Fruit fly (Drosophila melanogaster): ENCODE data around the gene sloth2.

The sloth2 gene

dm6 chrX:7013320-7014214 lies 2.4 kb downstream of the sloth2 start, which contains the start of the genes CG3032 and CG4593 (continued):
- TF ChIP-seq CG8319 (GFP tag; optimal IDR thresholded peaks at IDR 0.05): peak; percentile 72
- TF ChIP-seq CG6792 (GFP tag; optimal IDR thresholded peaks at IDR 0.05): peak; percentile 88
- peak; percentile 76 for TF ChIP-seq CG8632 (GFP tag; optimal IDR thresholded peaks at IDR 0.05)
- peak; percentile 90 for TF ChIP-seq CG31627 (GFP tag; optimal IDR thresholded peaks at IDR 0.05)
- TF ChIP-seq salr (GFP tag; optimal IDR thresholded peaks at IDR 0.05): peak; percentile 76 to 79
- peak; percentile 53 for TF ChIP-seq vri (GFP tag; optimal IDR thresholded peaks at IDR 0.05)
- TF ChIP-seq Eip93F (GFP tag; optimal IDR thresholded peaks at IDR 0.05): no peak
- TF ChIP-seq CG10669 (GFP tag; optimal IDR thresholded peaks at IDR 0.05): peak; percentile 86
- no peak for TF ChIP-seq CG6854 (GFP tag; optimal IDR thresholded peaks at IDR 0.05)
- peak; percentile 90 for TF ChIP-seq CG6276 (GFP tag; optimal IDR thresholded peaks at IDR 0.05)
- TF ChIP-seq Ets21C (GFP tag; optimal IDR thresholded peaks at IDR 0.05): peak; percentile 84
- TF ChIP-seq Blimp-1 (GFP tag; optimal IDR thresholded peaks at IDR 0.05): peak; percentile 43
- TF ChIP-seq dsx (GFP tag; optimal IDR thresholded peaks at IDR 0.05; ENCODE audit: poor library complexity, severe bottlenecking): peak; percentile 79
- TF ChIP-seq CG3032 (tag; optimal IDR thresholded peaks at IDR 0.05): peak; percentile 96
- peak; percentile 97 for TF ChIP-seq Eip78C (GFP tag)
- peak; percentile 95 for TF ChIP-seq pdm3 (GFP tag; optimal IDR thresholded peaks at IDR 0.05)
- peak; percentile 71 for TF ChIP-seq CG16779 (tag; optimal IDR thresholded peaks at IDR 0.05)
- TF ChIP-seq Hr39 (GFP tag; optimal IDR thresholded peaks at IDR 0.05): peak; percentile 93
- peak; percentile 88 for TF ChIP-seq Met (GFP tag; optimal IDR thresholded peaks at IDR 0.05)

- TF ChIP-seq CG6792 (GFP tag; optimal IDR thresholded peaks at IDR 0.05) (peak; percentile 32), CG8319 (GFP tag; optimal IDR thresholded peaks at IDR 0.05) (no peak), OdsH (GFP tag; optimal IDR thresholded peaks at IDR 0.05) (peak; percentile 48), spab (GFP tag; optimal IDR thresholded peaks at IDR 0.05) (no peak), lz (GFP tag; optimal IDR thresholded peaks at IDR 0.05) (peak; percentile 57), Met (GFP tag; optimal IDR thresholded peaks at IDR 0.05) (peak; percentile 59), fkh (GFP tag; optimal IDR thresholded peaks at IDR 0.05) (peak; percentile 39), Gug (GFP tag; IDR thresholded peaks at IDR 0.05) (no peak), ss (GFP tag; optimal IDR thresholded peaks at IDR 0.05) (peak; percentile 34 to 49), achi (GFP tag; optimal IDR thresholded peaks at IDR 0.05) (peak; percentile 16), CG32006 (GFP tag; optimal IDR thresholded peaks at IDR 0.05) (peak; percentile 32), Ets21C (GFP tag; optimal IDR thresholded peaks at IDR 0.05) (peak; percentile 12), fd85E (GFP tag; optimal IDR thresholded peaks at IDR 0.05) (no peak), CG3032 (tag; optimal IDR thresholded peaks at IDR 0.05) (peak; percentile 82), topi (GFP tag; optimal IDR thresholded peaks at IDR 0.05) (peak; percentile 22), Eip78C (GFP tag) (peak; percentile 89), pdm3 (GFP tag; optimal IDR thresholded peaks at IDR 0.05) (peak; percentile 45), vri (GFP tag; optimal IDR thresholded peaks at IDR 0.05) (no peak), CG9139 (GFP tag; optimal IDR thresholded peaks at IDR 0.05) (no peak), salr (GFP tag; optimal IDR thresholded peaks at IDR 0.05) (no peak), CG10631 (GFP tag; optimal IDR thresholded peaks at IDR 0.05) (peak; percentile 22), CG1621 (tag; optimal IDR thresholded peaks at IDR 0.05) (no peak), Ets96B (tag; optimal IDR thresholded peaks at IDR 0.05) (peak; percentile 8), CG10669 (GFP tag; optimal IDR thresholded peaks at IDR 0.05) (no peak), CG6276 (GFP tag; optimal IDR thresholded peaks at IDR 0.05) (no peak), eg (GFP tag; IDR thresholded peaks at IDR 0.05) (peak; percentile 60; the same call in 2 of the 3 replicates), Eip93F (GFP tag; optimal IDR thresholded peaks at IDR 0.05) (no peak), dac (GFP tag; optimal IDR thresholded peaks at IDR 0.05) (no peak), CG16779 (tag; optimal IDR thresholded peaks at IDR 0.05) (peak; percentile 30), CG15336 (GFP tag; IDR thresholded peaks at IDR 0.05) (peak; percentile 60), Hr4 (GFP tag; optimal IDR thresholded peaks at IDR 0.05) (peak; percentile 61), cyc (GFP tag; optimal IDR thresholded peaks at IDR 0.05) (peak; percentile 11), Blimp-1 (GFP tag; optimal IDR thresholded peaks at IDR 0.05) (no peak), Sox14 (GFP tag; optimal IDR thresholded peaks at IDR 0.05) (peak; percentile 25), CG34406 (GFP tag; optimal IDR thresholded peaks at IDR 0.05) (peak; percentile 5), CG8632 (GFP tag; optimal IDR thresholded peaks at IDR 0.05) (peak; percentile 23), Sox15 (GFP tag; optimal IDR thresholded peaks at IDR 0.05) (no peak), CG3919 (GFP tag; optimal IDR thresholded peaks at IDR 0.05) (peak; percentile 14), Sox102F (GFP tag; optimal IDR thresholded peaks at IDR 0.05) (peak; percentile 10), fd59A (GFP tag; optimal IDR thresholded peaks at IDR 0.05) (no peak), Smox (GFP tag; optimal IDR thresholded peaks at IDR 0.05) (peak; percentile 43)
Observed at dm6 chrX:7014931-7015428, 3.8 kb downstream of the sloth2 start.
